Worm (Caenorhabditis elegans) whole organism, L1 larva: ENCODE results near the gene hmg-4.

Experiments
- dpl-1 ChIP-seq, 3 experiments: fragments of 150-350 bp in 2 of 3; sonication (generic microtip) in 1 of 3; optimal IDR thresholded peaks; 2 replicates each; lab custom pipeline; 2014 to 2017; ENCODE audit warnings: missing biosample characterization in 3 of 3, missing genetic modification characterization in 3 of 3, missing genetic modification reagents in 3 of 3
- egl-27 ChIP-seq, 2 experiments: fragments of 150-350 bp in 1 of 2; sonication (generic microtip); optimal IDR thresholded peaks; 3 replicates each; lab custom pipeline; 2017 to 2018; ENCODE audit warnings: missing biosample characterization in 2 of 2, missing genetic modification characterization in 2 of 2, missing genetic modification reagents in 2 of 2
- ets-5 ChIP-seq: fragments of 200-800 bp; sonication (Bioruptor generic); IDR thresholded peaks from 2 replicates; pipeline ENCODE4 v1.3.6; 2022; ENCODE audit warnings: missing genetic modification characterization, missing compliant biosample characterization
- lin-39 ChIP-seq: fragments of 150-350 bp; optimal IDR thresholded peaks from 2 replicates; lab custom pipeline; 2014; ENCODE audit warnings: missing biosample characterization, missing genetic modification reagents, missing genetic modification characterization
- nhr-12 ChIP-seq: sonication (generic microtip); optimal IDR thresholded peaks from 2 replicates; lab custom pipeline; 2017; ENCODE audit warnings: missing biosample characterization, missing genetic modification characterization
- nhr-237 ChIP-seq: fragments of 150-350 bp; optimal IDR thresholded peaks from 2 replicates; lab custom pipeline; 2014; ENCODE audit warnings: missing biosample characterization, missing genetic modification characterization
- nhr-77 ChIP-seq: fragments of 150-350 bp; optimal IDR thresholded peaks from 2 replicates; lab custom pipeline; 2014; ENCODE audit warnings: missing biosample characterization, missing genetic modification characterization
- skn-1 ChIP-seq: fragments of 150-350 bp; optimal IDR thresholded peaks from 2 replicates; lab custom pipeline; 2014; ENCODE audit warnings: missing biosample characterization, missing genetic modification characterization
- snu-23 ChIP-seq: sonication (generic microtip); optimal IDR thresholded peaks from 2 replicates; lab custom pipeline; 2016; ENCODE audit warnings: missing genetic modification characterization, missing compliant biosample characterization
- tbx-2 ChIP-seq: sonication (generic microtip); optimal IDR thresholded peaks from 2 replicates; lab custom pipeline; 2016; ENCODE audit warnings: missing genetic modification characterization, missing compliant biosample characterization
- zag-1 ChIP-seq: fragments of 150-350 bp; optimal IDR thresholded peaks from 2 replicates; lab custom pipeline; 2014; ENCODE audit warnings: missing biosample characterization, missing genetic modification characterization
- ztf-11 ChIP-seq, 2 experiments: sonication (generic microtip); optimal IDR thresholded peaks; 2 replicates each; lab custom pipeline; 2016 to 2017; ENCODE audit warnings: missing genetic modification characterization in 2 of 2, missing biosample characterization in 1 of 2, missing compliant biosample characterization in 1 of 2

DNA sequence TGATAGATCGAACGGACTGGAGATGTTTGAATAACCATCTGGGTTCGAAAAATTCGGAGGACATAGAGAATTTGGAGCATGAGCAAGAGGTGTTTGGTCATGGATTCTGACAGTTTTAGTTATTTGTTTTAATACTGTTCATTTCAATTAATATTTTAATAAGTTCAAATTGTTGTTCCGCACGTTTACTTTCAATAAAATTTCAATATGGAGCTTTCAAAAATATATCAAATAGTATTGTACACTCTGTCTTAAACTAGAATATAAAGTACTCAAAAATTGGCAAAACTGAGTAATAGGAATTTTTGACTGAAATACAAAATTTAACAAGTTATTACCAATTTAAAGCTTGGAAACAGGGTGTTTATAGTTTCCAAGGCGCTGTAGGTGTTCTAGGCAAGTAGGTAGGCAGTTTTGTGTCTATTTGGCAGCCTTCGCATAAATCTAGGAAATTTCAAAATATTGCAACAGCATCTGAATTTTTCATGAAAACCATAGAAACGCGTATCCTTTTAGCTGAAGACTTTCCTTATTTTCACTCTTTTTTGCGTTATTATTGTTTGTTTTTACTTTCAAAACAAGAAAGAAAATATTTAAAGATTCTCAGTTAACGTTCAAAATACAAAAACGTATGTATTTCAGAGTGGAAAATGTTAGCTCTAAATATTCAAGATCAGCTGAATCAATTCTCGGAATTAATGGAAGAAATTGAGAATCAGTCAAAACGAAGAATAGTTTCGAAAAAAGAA is 14.2 kb downstream of the hmg-4 start, which contains the start of the genes T20B12.5 and T20B12.4:
- TF ChIP-seq skn-1 (no peak), ets-5 (GFP tag; lab: Robert Waterston, UW) (no peak), zag-1 (tag; lab: Kevin White, UChicago) (no peak), dpl-1 (GFP tag; optimal IDR thresholded peaks at IDR 0.05; lab: Kevin White, UChicago) (no peak), nhr-12 (tag; lab: Kevin White, UChicago) (no peak), egl-27 (tag; optimal IDR thresholded peaks at IDR 0.05; lab: Kevin White, UChicago) (no peak), nhr-237 (tag; lab: Kevin White, UChicago) (no peak), lin-39 (tag; lab: Kevin White, UChicago) (no peak), ztf-11 (tag; optimal IDR thresholded peaks at IDR 0.05; lab: Kevin White, UChicago) (no peak), nhr-77 (tag; lab: Kevin White, UChicago) (no peak), tbx-2 (tag; lab: Kevin White, UChicago) (no peak), snu-23 (GFP tag; lab: Kevin White, UChicago) (no peak)
